Worm (Caenorhabditis elegans) whole organism, L4 larva: ENCODE data around the gene Y57E12B.10.

ENCODE experiments used
- D1046.2 ChIP-seq: fragments of 200-800 bp; sonication (Bioruptor generic); IDR thresholded peaks from 2 replicates; pipeline ENCODE4 v1.3.6; 2022; ENCODE audit warnings: missing genetic modification characterization, missing compliant biosample characterization
- F10B5.3 ChIP-seq: sonication (generic microtip); optimal IDR thresholded peaks from 2 replicates; lab custom pipeline; 2016; ENCODE audit warnings: mild to moderate bottlenecking, missing genetic modification characterization, missing compliant biosample characterization
- F49E8.2 ChIP-seq: sonication (generic microtip); optimal IDR thresholded peaks from 2 replicates; lab custom pipeline; 2016; ENCODE audit warnings: missing compliant biosample characterization, mild to moderate bottlenecking, missing genetic modification characterization, borderline replicate concordance
- Y48G9A.11 ChIP-seq: fragments of 200-800 bp; sonication (Bioruptor generic); IDR thresholded peaks from 2 replicates; pipeline ENCODE4 v1.3.6; 2022; ENCODE audit warnings: missing genetic modification reagents, missing genetic modification characterization, missing compliant biosample characterization
- Y75B8A.6 ChIP-seq: fragments of 200-800 bp; sonication (Bioruptor generic); IDR thresholded peaks from 2 replicates; pipeline ENCODE4 v1.3.6; 2022; ENCODE audit warnings: missing genetic modification reagents, missing genetic modification characterization, missing compliant biosample characterization
- ZK337.2 ChIP-seq: fragments of 200-800 bp; sonication (Bioruptor generic); IDR thresholded peaks from 2 replicates; pipeline ENCODE4 v1.3.6; 2022; ENCODE audit warnings: missing genetic modification reagents, missing genetic modification characterization, missing compliant biosample characterization
- ama-1 ChIP-seq: fragments of 150-350 bp; optimal IDR thresholded peaks from 2 replicates; lab custom pipeline; 2014; ENCODE audit warnings: inconsistent platforms, mixed read lengths
- attf-4 ChIP-seq: sonication (generic microtip); optimal IDR thresholded peaks from 3 replicates; lab custom pipeline; 2017; ENCODE audit warnings: missing biosample characterization, missing genetic modification characterization
- ceh-20 ChIP-seq: fragments of 200-800 bp; sonication (Bioruptor generic); IDR thresholded peaks from 2 replicates; pipeline ENCODE4 v1.3.6; 2022; ENCODE audit warnings: missing genetic modification reagents, missing genetic modification characterization, missing compliant biosample characterization
- ceh-28 ChIP-seq: fragments of 150-350 bp; optimal IDR thresholded peaks from 2 replicates; lab custom pipeline; 2014; ENCODE audit warnings: missing biosample characterization, missing genetic modification reagents, missing genetic modification characterization
- ceh-32 ChIP-seq: sonication (generic microtip); optimal IDR thresholded peaks from 2 replicates; lab custom pipeline; 2016; ENCODE audit warnings: mild to moderate bottlenecking, missing genetic modification characterization, missing compliant biosample characterization; ENCODE audit not compliant: poor library complexity
- ceh-82 ChIP-seq: sonication (generic microtip); optimal IDR thresholded peaks from 2 replicates; lab custom pipeline; 2017; ENCODE audit warnings: missing biosample characterization, missing genetic modification characterization
- ctbp-1 ChIP-seq: fragments of 200-800 bp; sonication (Bioruptor generic); IDR thresholded peaks from 2 replicates; pipeline ENCODE4 v1.3.6; 2022; ENCODE audit warnings: missing genetic modification reagents, missing genetic modification characterization, missing compliant biosample characterization
- daf-19 ChIP-seq: fragments of 200-800 bp; sonication (Bioruptor generic); conservative IDR thresholded peaks from 2 replicates; pipeline ENCODE4 v1.3.6; 2022; ENCODE audit warnings: missing genetic modification characterization, missing compliant biosample characterization
- dmd-6 ChIP-seq: fragments of 200-800 bp; sonication (Bioruptor generic); IDR thresholded peaks from 2 replicates; pipeline ENCODE4 v1.3.6; 2022; ENCODE audit warnings: missing genetic modification reagents, missing genetic modification characterization, missing compliant biosample characterization
- dpl-1 ChIP-seq: fragments of 150-350 bp; optimal IDR thresholded peaks from 2 replicates; lab custom pipeline; 2014; ENCODE audit warnings: missing biosample characterization, missing genetic modification reagents, missing genetic modification characterization
- egl-43 ChIP-seq: fragments of 200-800 bp; sonication (Bioruptor generic); IDR thresholded peaks from 2 replicates; pipeline ENCODE4 v1.3.6; 2022; ENCODE audit warnings: missing genetic modification reagents, missing genetic modification characterization, missing compliant biosample characterization
- fkh-10 ChIP-seq: fragments of 150-350 bp; optimal IDR thresholded peaks from 2 replicates; lab custom pipeline; 2014; ENCODE audit warnings: missing biosample characterization, missing genetic modification reagents, missing genetic modification characterization
- hif-1 ChIP-seq, 2 experiments: sonication (generic microtip); optimal IDR thresholded peaks; 2 replicates each; lab custom pipeline; 2016 to 2017; ENCODE audit warnings: missing compliant biosample characterization in 2 of 2, missing genetic modification characterization in 2 of 2, missing genetic modification reagents in 2 of 2, missing genotype in 2 of 2, mild to moderate bottlenecking in 1 of 2
- hlh-11 ChIP-seq: fragments of 200-800 bp; sonication (Bioruptor generic); optimal IDR thresholded peaks from 2 replicates; lab custom pipeline; 2018; ENCODE audit warnings: mild to moderate bottlenecking, missing genetic modification characterization, missing compliant biosample characterization
- hlh-30 ChIP-seq: sonication (generic microtip); optimal IDR thresholded peaks from 2 replicates; lab custom pipeline; 2017; ENCODE audit warnings: antibody characterized with exemption, mild to moderate bottlenecking, missing genetic modification characterization, missing compliant biosample characterization; ENCODE audit not compliant: insufficient read depth
- hmg-1.1 ChIP-seq: fragments of 200-800 bp; sonication (Bioruptor generic); IDR thresholded peaks from 2 replicates; pipeline ENCODE4 v1.3.6; 2022; ENCODE audit warnings: missing genetic modification reagents, missing genetic modification characterization, missing compliant biosample characterization
- lim-7 ChIP-seq: fragments of 200-800 bp; sonication (Bioruptor generic); IDR thresholded peaks from 2 replicates; pipeline ENCODE4 v1.3.6; 2022; ENCODE audit warnings: missing genetic modification characterization, missing compliant biosample characterization
- lin-39 ChIP-seq: fragments of 150-350 bp; optimal IDR thresholded peaks from 2 replicates; lab custom pipeline; 2014; ENCODE audit warnings: missing biosample characterization, missing genetic modification reagents, missing genetic modification characterization
- mdt-29 ChIP-seq: fragments of 200-800 bp; sonication (Bioruptor generic); IDR thresholded peaks from 2 replicates; pipeline ENCODE4 v1.3.6; 2022; ENCODE audit warnings: missing genetic modification reagents, missing genetic modification characterization, missing compliant biosample characterization
- mep-1 ChIP-seq: fragments of 150-350 bp; sonication (generic microtip); optimal IDR thresholded peaks from 3 replicates; lab custom pipeline; 2014; ENCODE audit warnings: missing biosample characterization, missing genetic modification characterization
- mxl-2 ChIP-seq: fragments of 200-800 bp; sonication (Bioruptor generic); conservative IDR thresholded peaks from 2 replicates; pipeline ENCODE4 v1.3.6; 2022; ENCODE audit warnings: missing genetic modification reagents, missing genetic modification characterization, missing compliant biosample characterization
- nhr-11 ChIP-seq: fragments of 150-350 bp; optimal IDR thresholded peaks from 2 replicates; lab custom pipeline; 2014; ENCODE audit warnings: missing biosample characterization, missing genetic modification characterization
- nhr-111 ChIP-seq: fragments of 200-800 bp; sonication (Bioruptor generic); optimal IDR thresholded peaks from 2 replicates; lab custom pipeline; 2018; ENCODE audit warnings: mild to moderate bottlenecking, missing genetic modification characterization, missing compliant biosample characterization
- nhr-237 ChIP-seq: sonication (generic microtip); optimal IDR thresholded peaks from 2 replicates; lab custom pipeline; 2017; ENCODE audit warnings: missing biosample characterization, missing genetic modification characterization
- nhr-28 ChIP-seq: fragments of 150-350 bp; optimal IDR thresholded peaks from 2 replicates; lab custom pipeline; 2014; ENCODE audit warnings: missing biosample characterization, missing genetic modification characterization
- nhr-42 ChIP-seq: fragments of 200-800 bp; sonication (Bioruptor generic); IDR thresholded peaks from 2 replicates; pipeline ENCODE4 v1.3.6; 2022; ENCODE audit warnings: missing genetic modification characterization, missing compliant biosample characterization
- nhr-48 ChIP-seq: sonication (generic microtip); optimal IDR thresholded peaks from 2 replicates; lab custom pipeline; 2016; ENCODE audit warnings: mild to moderate bottlenecking, missing genetic modification characterization, missing compliant biosample characterization
- nhr-76 ChIP-seq: fragments of 150-350 bp; optimal IDR thresholded peaks from 2 replicates; lab custom pipeline; 2014; ENCODE audit warnings: missing biosample characterization, missing genetic modification characterization
- pha-4 ChIP-seq, 2 experiments: fragments of 150-350 bp in 1 of 2; fragments of 200-800 bp in 1 of 2; sonication (Bioruptor generic) in 1 of 2; IDR thresholded peaks in 1 of 2; optimal IDR thresholded peaks in 1 of 2; 2 replicates each; pipeline versions ENCODE4 v1.3.6 to Lab custom; 2014 to 2022; ENCODE audit warnings: missing genetic modification characterization in 2 of 2, missing genetic modification reagents in 2 of 2, missing biosample characterization in 1 of 2, missing compliant biosample characterization in 1 of 2
- php-3 ChIP-seq: fragments of 200-800 bp; sonication (Bioruptor generic); IDR thresholded peaks from 2 replicates; pipeline ENCODE4 v1.3.6; 2022; ENCODE audit warnings: missing genetic modification reagents, missing genetic modification characterization, missing compliant biosample characterization
- pqm-1 ChIP-seq: sonication (generic microtip); optimal IDR thresholded peaks from 2 replicates; lab custom pipeline; 2017; ENCODE audit warnings: missing biosample characterization, missing genetic modification characterization
- rbr-2 ChIP-seq: sonication (generic microtip); optimal IDR thresholded peaks from 2 replicates; lab custom pipeline; 2016; ENCODE audit warnings: missing genotype, missing genetic modification characterization, missing compliant biosample characterization
- sdz-12 ChIP-seq: fragments of 200-800 bp; sonication (Bioruptor generic); optimal IDR thresholded peaks from 2 replicates; lab custom pipeline; 2018; ENCODE audit warnings: mild to moderate bottlenecking, missing genetic modification characterization, missing compliant biosample characterization
- set-16 ChIP-seq: fragments of 200-800 bp; sonication (Bioruptor generic); IDR thresholded peaks from 2 replicates; pipeline ENCODE4 v1.3.6; 2022; ENCODE audit warnings: missing genetic modification reagents, missing genetic modification characterization, missing compliant biosample characterization
- snpc-1.2 ChIP-seq: fragments of 200-800 bp; sonication (Bioruptor generic); IDR thresholded peaks from 2 replicates; pipeline ENCODE4 v1.3.6; 2022; ENCODE audit warnings: missing genetic modification reagents, missing genetic modification characterization, missing compliant biosample characterization
- unc-39 ChIP-seq: sonication (generic microtip); optimal IDR thresholded peaks from 2 replicates; lab custom pipeline; 2017; ENCODE audit warnings: missing biosample characterization, missing genetic modification characterization
- zfp-2 ChIP-seq: sonication (generic microtip); optimal IDR thresholded peaks from 2 replicates; lab custom pipeline; 2016; ENCODE audit warnings: mild to moderate bottlenecking, missing genetic modification characterization, missing compliant biosample characterization
- zfp-3 ChIP-seq: fragments of 200-800 bp; sonication (Bioruptor generic); conservative IDR thresholded peaks from 2 replicates; pipeline ENCODE4 v1.3.6; 2022; ENCODE audit warnings: missing genetic modification reagents, missing genetic modification characterization, missing compliant biosample characterization
- ztf-11 ChIP-seq: fragments of 150-350 bp; optimal IDR thresholded peaks from 2 replicates; lab custom pipeline; 2014; ENCODE audit warnings: missing biosample characterization, missing genetic modification characterization

Y57E12B.10 gene

DNA sequence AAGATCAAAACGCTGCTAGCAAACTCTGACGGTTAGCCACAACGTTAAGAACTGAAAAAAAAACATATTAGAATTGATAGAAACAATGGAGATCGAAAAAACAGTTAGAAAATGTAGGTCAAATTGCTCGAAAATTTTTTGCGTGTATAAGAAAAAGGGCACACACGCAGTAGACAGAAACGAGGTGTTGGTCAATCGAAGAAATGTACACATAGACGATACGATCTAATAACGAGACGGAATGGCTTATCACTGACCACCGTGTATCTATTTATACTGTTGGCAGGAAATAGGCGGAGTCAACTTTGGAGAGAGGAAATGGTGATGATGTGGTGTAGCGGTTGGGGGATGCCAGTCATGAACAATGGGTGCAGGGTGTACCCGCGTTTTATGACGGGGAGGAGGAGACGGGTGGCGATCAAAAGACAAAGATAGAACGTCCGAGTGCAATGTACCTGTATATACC, 35.6 kb downstream of the Y57E12B.10 start, which contains the start of gene odc-1 (continued):
- no peak for TF ChIP-seq nhr-237
- no peak for TF ChIP-seq mxl-2

DNA sequence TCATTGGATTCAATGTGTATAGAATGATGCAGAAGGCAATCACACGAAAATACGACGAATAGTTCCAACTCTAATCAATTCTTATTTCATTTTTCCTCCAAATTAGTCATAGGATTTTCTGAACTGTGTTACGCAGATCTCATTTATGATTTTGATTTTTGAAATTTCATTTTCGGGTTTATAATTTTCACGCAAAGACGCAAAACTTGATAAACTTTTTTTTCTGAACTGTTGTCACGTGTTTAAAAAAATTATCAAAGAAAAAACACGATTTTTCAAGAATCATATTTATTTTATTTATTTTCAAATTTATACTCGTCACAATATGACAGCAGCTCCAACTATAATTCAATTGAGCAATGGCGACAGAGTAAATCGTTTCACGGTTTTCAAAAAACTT, 39.1 kb downstream of the Y57E12B.10 start, which contains the start of gene K11C4.1:
Gene K11C4.1 (plus strand): TSS at position 301 of the 400 bp plus-strand sequence.
- no peak for TF ChIP-seq fkh-10
- no peak for TF ChIP-seq unc-39 (tag; lab: Kevin White, UChicago)
- no peak for TF ChIP-seq snpc-1.2 (GFP tag; lab: Robert Waterston, UW)
- TF ChIP-seq ztf-11 (tag; lab: Kevin White, UChicago) = no peak
- TF ChIP-seq ctbp-1 (GFP tag; lab: Robert Waterston, UW) = no peak
- no peak for TF ChIP-seq attf-4 (tag; lab: Kevin White, UChicago)
- TF ChIP-seq hlh-11 = no peak
- TF ChIP-seq hlh-30 (tag; lab: Kevin White, UChicago) = no peak
- TF ChIP-seq Y48G9A.11 = no peak
- TF ChIP-seq D1046.2 (GFP tag; lab: Robert Waterston, UW) = no peak
- no peak for TF ChIP-seq Y75B8A.6 (GFP tag; lab: Robert Waterston, UW)
- TF ChIP-seq F49E8.2 (tag; lab: Kevin White, UChicago) = no peak
- no peak for TF ChIP-seq nhr-76 (tag; lab: Kevin White, UChicago)
- no peak for TF ChIP-seq ceh-20 (GFP tag; lab: Robert Waterston, UW)

DNA sequence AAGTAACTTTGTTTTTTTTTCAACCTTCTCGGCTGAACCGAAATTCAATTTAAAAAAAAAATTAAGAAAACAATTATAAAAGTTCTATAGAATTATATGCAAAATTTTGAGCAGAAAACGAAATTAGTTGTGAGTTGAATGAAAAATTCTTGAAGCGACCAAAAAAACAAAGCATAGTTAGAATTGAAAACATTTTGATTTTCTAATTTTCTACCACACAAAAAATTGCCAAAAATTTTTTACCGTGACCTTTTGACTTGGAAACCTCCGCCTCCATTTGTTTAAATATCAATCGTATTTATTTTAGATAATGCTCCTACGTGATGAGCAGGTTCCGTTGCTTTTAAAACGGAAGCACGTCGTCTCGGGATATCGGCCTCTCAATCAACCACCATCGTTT, 41.0 kb downstream of the Y57E12B.10 start, which contains the start of gene K11C4.2:
Gene K11C4.2 (plus strand): TSS at position 301 of the 400 bp plus-strand sequence.
- no peak for TF ChIP-seq dmd-6 (GFP tag; lab: Robert Waterston, UW)
- TF ChIP-seq nhr-48 = no peak
- no peak for TF ChIP-seq ama-1 (lab: Kevin White, UChicago)
- TF ChIP-seq mdt-29 (GFP tag; lab: Robert Waterston, UW) = no peak
- TF ChIP-seq ctbp-1 (GFP tag; lab: Robert Waterston, UW) = no peak
- no peak for TF ChIP-seq pqm-1 (tag; lab: Kevin White, UChicago)
- no peak for TF ChIP-seq hif-1 (tag; optimal IDR thresholded peaks at IDR 0.05; lab: Kevin White, UChicago)
- TF ChIP-seq ceh-82 (tag; lab: Kevin White, UChicago) = no peak
- no peak for TF ChIP-seq sdz-12
- no peak for TF ChIP-seq mep-1 (tag; lab: Kevin White, UChicago)

- no peak for TF ChIP-seq nhr-42 (GFP tag; lab: Robert Waterston, UW)
- no peak for TF ChIP-seq php-3 (GFP tag; lab: Robert Waterston, UW)
- TF ChIP-seq Y48G9A.11 = no peak
- TF ChIP-seq hmg-1.1 = no peak
- TF ChIP-seq pha-4 (GFP tag; IDR thresholded peaks at IDR 0.05; lab: Robert Waterston, UW) = 0 out of 2 replicates have a peak, but pooled peaks have one; percentile 21
- TF ChIP-seq pha-4 (tag; optimal IDR thresholded peaks at IDR 0.05; lab: Kevin White, UChicago) = no peak
- no peak for TF ChIP-seq nhr-28 (tag; lab: Kevin White, UChicago)
- TF ChIP-seq dpl-1 = no peak
- TF ChIP-seq lin-39 (tag; lab: Kevin White, UChicago) = no peak
- no peak for TF ChIP-seq nhr-111 (GFP tag; lab: Kevin White, UChicago)
- TF ChIP-seq zfp-3 (GFP tag; lab: Robert Waterston, UW) = no peak
- peak; percentile 15 for TF ChIP-seq rbr-2 (tag; lab: Kevin White, UChicago)
- TF ChIP-seq set-16 (GFP tag; lab: Robert Waterston, UW) = peak; percentile 14; the same call in 1 of the 2 replicates
- TF ChIP-seq daf-19 (GFP tag; lab: Robert Waterston, UW) = no peak
- no peak for TF ChIP-seq nhr-76 (tag; lab: Kevin White, UChicago)
- no peak for TF ChIP-seq egl-43 (GFP tag; lab: Robert Waterston, UW)
- TF ChIP-seq F10B5.3 (tag; lab: Kevin White, UChicago) = no peak
- no peak for TF ChIP-seq hlh-11
- TF ChIP-seq ZK337.2 = no peak
- peak; percentile 33 for TF ChIP-seq nhr-11
- TF ChIP-seq ceh-32 (tag; lab: Kevin White, UChicago) = no peak
- no peak for TF ChIP-seq ceh-28 (tag; lab: Kevin White, UChicago)
- no peak for TF ChIP-seq unc-39 (tag; lab: Kevin White, UChicago)
- no peak for TF ChIP-seq Y75B8A.6 (GFP tag; lab: Robert Waterston, UW)
- TF ChIP-seq mep-1 (tag; lab: Kevin White, UChicago) = no peak
- no peak for TF ChIP-seq nhr-237
- TF ChIP-seq dmd-6 (GFP tag; lab: Robert Waterston, UW) = no peak
- TF ChIP-seq zfp-2 (tag; lab: Kevin White, UChicago) = no peak
- TF ChIP-seq lim-7 (GFP tag; lab: Robert Waterston, UW) = no peak
Measured at ce11 chrV:6893681-6894080, 42.1 kb downstream of the Y57E12B.10 start.
